Worm (Caenorhabditis elegans): ENCODE results near the gene pes-23.

pes-23 gene

ce11 chrX:6915279-6915678 is 14.1 kb downstream of the pes-23 start (continued):
- TF ChIP-seq lsl-1 (GFP tag; optimal IDR thresholded peaks at IDR 0.05), result no peak

ce11 chrX:6916150-6916549 is 15.0 kb downstream of the pes-23 start:
- TF ChIP-seq ceh-58 (GFP tag; IDR thresholded peaks at IDR 0.05), result no peak
- TF ChIP-seq snpc-1.1 (tag; optimal IDR thresholded peaks at IDR 0.05; ENCODE audit: insufficient read depth), result no peak

ce11 chrX:6920132-6920531 is 19.0 kb downstream of the pes-23 start:
- no peak for TF ChIP-seq F57A8.1 (GFP tag; optimal IDR thresholded peaks at IDR 0.05)
- TF ChIP-seq lin-54 (GFP tag; optimal IDR thresholded peaks at IDR 0.05), result no peak
- no peak for TF ChIP-seq dpff-1 (tag; optimal IDR thresholded peaks at IDR 0.05)
- TF ChIP-seq aptf-3 (GFP tag; IDR thresholded peaks at IDR 0.05), result no peak
- no peak for TF ChIP-seq zim-3 (tag; optimal IDR thresholded peaks at IDR 0.05)
- TF ChIP-seq xnd-1 (tag; optimal IDR thresholded peaks at IDR 0.05), result no peak
- no peak for TF ChIP-seq F39B2.1 (GFP tag; IDR thresholded peaks at IDR 0.05)
- no peak for TF ChIP-seq snpc-1.3 (tag; optimal IDR thresholded peaks at IDR 0.05; ENCODE audit: insufficient read depth)
- no peak for TF ChIP-seq tlf-1 (GFP tag; optimal IDR thresholded peaks at IDR 0.05)
- no peak for TF ChIP-seq F57C9.4 (tag; optimal IDR thresholded peaks at IDR 0.05)
- no peak for TF ChIP-seq athp-1 (tag; optimal IDR thresholded peaks at IDR 0.05)
- no peak for TF ChIP-seq B0261.1 (tag; optimal IDR thresholded peaks at IDR 0.05)

- TF ChIP-seq nhr-80 (tag; optimal IDR thresholded peaks at IDR 0.05), result peak; percentile 79
- no peak for TF ChIP-seq nfya-1 (tag; optimal IDR thresholded peaks at IDR 0.05; ENCODE audit: borderline replicate concordance, insufficient read depth)
Measured at ce11 chrX:6924461-6924860, 23.3 kb downstream of the pes-23 start, which contains the start of gene otpl-3. TSS of gene otpl-3 (minus strand) at chrX:6924764.

- TF ChIP-seq attf-5 (GFP tag; optimal IDR thresholded peaks at IDR 0.05), result no peak
- TF ChIP-seq nfya-2 (GFP tag; IDR thresholded peaks at IDR 0.05), result no peak
- TF ChIP-seq nhr-80 (tag; optimal IDR thresholded peaks at IDR 0.05), result peak; percentile 17
Measured at ce11 chrX:6926952-6927351, 25.8 kb downstream of the pes-23 start.

ce11 chrX:6928578-6928977 is 27.4 kb downstream of the pes-23 start, which contains the start of gene F14B8.5:
TSS of gene F14B8.5 (minus strand) at chrX:6928704.
- peak; percentile 69 for TF ChIP-seq nhr-80 (tag; optimal IDR thresholded peaks at IDR 0.05)
- 0 out of 2 replicates have a peak, but pooled peaks have one; percentile 50 for TF ChIP-seq F37B4.10 (GFP tag; IDR thresholded peaks at IDR 0.05)
- no peak for TF ChIP-seq egrh-3 (GFP tag; IDR thresholded peaks at IDR 0.05)
- TF ChIP-seq ets-4 (GFP tag; optimal IDR thresholded peaks at IDR 0.05), result no peak
- TF ChIP-seq dox-1 (GFP tag; IDR thresholded peaks at IDR 0.05), result peak; percentile 50; the same call in 1 of the 2 replicates
- peak; percentile 49; the same call in 1 of the 2 replicates for TF ChIP-seq zfh-2 (GFP tag; conservative IDR thresholded peaks at IDR 0.05)
- TF ChIP-seq hmg-20 (GFP tag; IDR thresholded peaks at IDR 0.05), result no peak
- TF ChIP-seq ceh-91 (GFP tag; IDR thresholded peaks at IDR 0.05), result no peak
- no peak for TF ChIP-seq ztf-18 (tag; optimal IDR thresholded peaks at IDR 0.05)
- TF ChIP-seq dpl-1 (GFP tag; optimal IDR thresholded peaks at IDR 0.05), result no peak

- TF ChIP-seq let-607 (tag; optimal IDR thresholded peaks at IDR 0.05) (peak; percentile 28 to 63), nhr-80 (tag; optimal IDR thresholded peaks at IDR 0.05) (peak; percentile 97), dox-1 (GFP tag; IDR thresholded peaks at IDR 0.05) (peak; percentile 74), F55B11.4 (tag; optimal IDR thresholded peaks at IDR 0.05; ENCODE audit: borderline replicate concordance, insufficient read depth) (no peak), cebp-2 (GFP tag; IDR thresholded peaks at IDR 0.05) (no peak), madf-10 (tag; optimal IDR thresholded peaks at IDR 0.05) (no peak), ztf-22 (GFP tag; optimal IDR thresholded peaks at IDR 0.05) (peak; percentile 17), hrde-1 (tag; optimal IDR thresholded peaks at IDR 0.05; ENCODE audit: borderline replicate concordance) (no peak), nhr-90 (tag; optimal IDR thresholded peaks at IDR 0.05) (peak; percentile 35), attf-5 (GFP tag; optimal IDR thresholded peaks at IDR 0.05) (peak; percentile 12)
Measured at ce11 chrX:6932134-6932533, 31.0 kb downstream of the pes-23 start, which contains the start of gene F14B8.6. TSS of gene F14B8.6 (minus strand) at chrX:6932425.
